Fruit fly (Drosophila melanogaster) Kc167 (cell line): ENCODE results near the gene CG3528.

ENCODE experiments used
- Myc ChIP-seq: fragments of >200 bp; optimal IDR thresholded peaks from 2 replicates; lab custom pipeline; 2017; ENCODE audit warnings: missing external identifiers
- Sin3A ChIP-seq: fragments of >200 bp; optimal IDR thresholded peaks from 2 replicates; lab custom pipeline; 2018; ENCODE audit warnings: missing external identifiers
- h ChIP-seq: fragments of >200 bp; optimal IDR thresholded peaks from 3 replicates; lab custom pipeline; 2018; ENCODE audit warnings: missing external identifiers
- insv ChIP-seq: fragments of >200 bp; optimal IDR thresholded peaks from 3 replicates; lab custom pipeline; 2018; ENCODE audit warnings: missing external identifiers
- psq ChIP-seq: fragments of >200 bp; optimal IDR thresholded peaks from 2 replicates; lab custom pipeline; 2017; ENCODE audit warnings: missing external identifiers
- ttk ChIP-seq: sonication (Bioruptor generic); optimal IDR thresholded peaks from 2 replicates; lab custom pipeline; 2017; ENCODE audit warnings: missing external identifiers

DNA sequence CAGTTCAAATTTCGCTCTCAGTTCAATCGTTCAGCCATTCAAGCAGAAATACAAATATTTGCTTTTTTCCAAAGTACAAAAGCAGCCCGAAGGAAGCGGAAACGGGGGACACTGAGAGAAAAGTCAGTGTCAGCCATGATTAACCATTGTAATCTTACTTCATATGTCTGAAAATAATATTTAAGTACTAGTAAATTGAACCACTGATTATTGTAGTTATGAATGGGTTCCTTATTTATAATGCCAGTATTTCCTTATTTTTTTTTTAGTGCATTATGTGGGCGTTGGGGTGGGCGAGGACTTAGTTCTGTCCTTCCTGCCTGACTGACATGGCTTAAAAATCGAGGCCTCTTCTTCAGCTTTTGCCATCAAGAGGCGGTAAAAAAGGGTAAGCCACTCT, 16.0 kb downstream of the CG3528 start:
- TF ChIP-seq psq (lab: Kevin White, UChicago) (no peak), Sin3A (lab: Kevin White, UChicago) (no peak), ttk (lab: Kevin White, UChicago) (no peak), insv (lab: Kevin White, UChicago) (no peak), h (lab: Kevin White, UChicago) (no peak), Myc (lab: Kevin White, UChicago) (no peak)
